Worm (Caenorhabditis elegans): Measurements from ENCODE around the gene T27E7.5.
"Not testable (repeated sequence)": the region's sequence is repeated elsewhere in the genome, so short reads cannot be mapped to it uniquely, and the experiment has no call there.

ce11 chrIV:14551870-14552269 is 14.9 kb downstream of the T27E7.5 start, which contains the start of gene pals-30:
- not testable (repeated sequence) for TF ChIP-seq ama-1 (optimal IDR thresholded peaks at IDR 0.05); tbx-2 (tag; optimal IDR thresholded peaks at IDR 0.05)
